Worm (Caenorhabditis elegans): ENCODE data around the gene srz-69.

DNA sequence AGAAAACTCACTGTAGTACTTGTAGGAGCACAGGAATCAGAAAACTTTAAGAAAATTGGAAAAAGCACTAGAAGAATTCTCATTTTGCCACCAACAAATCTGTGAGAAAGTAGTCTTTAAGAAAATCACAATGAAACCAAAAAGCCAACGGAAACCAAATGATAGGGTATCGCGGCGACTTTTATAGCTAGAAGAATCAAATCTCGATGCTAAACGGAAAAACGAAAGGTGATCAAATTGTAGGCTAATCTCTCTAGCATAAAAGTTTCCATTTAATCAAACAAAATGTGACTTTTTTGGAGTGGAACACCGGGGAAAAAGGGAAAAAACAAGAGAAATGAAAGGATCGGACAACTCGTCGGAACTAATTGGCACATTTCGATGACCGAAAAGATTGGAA, 19.3 kb upstream of the srz-69 start, which contains the start of gene C09G12.17:
- TF ChIP-seq F57A8.1 (GFP tag; optimal IDR thresholded peaks at IDR 0.05) (no peak), Y79H2A.3 (GFP tag; conservative IDR thresholded peaks at IDR 0.05) (no peak), ztf-6 (GFP tag; IDR thresholded peaks at IDR 0.05) (no peak), C06A6.2 (GFP tag; conservative IDR thresholded peaks at IDR 0.05) (no peak), Y56A3A.18 (GFP tag; IDR thresholded peaks at IDR 0.05) (no peak), bed-2 (GFP tag; IDR thresholded peaks at IDR 0.05) (no peak), let-526 (GFP tag; IDR thresholded peaks at IDR 0.05) (no peak), dpff-1 (tag; optimal IDR thresholded peaks at IDR 0.05) (no peak), fkh-3 (tag; optimal IDR thresholded peaks at IDR 0.05) (no peak), snpc-4 (GFP tag; optimal IDR thresholded peaks at IDR 0.05) (no peak), snpc-4 (tag; optimal IDR thresholded peaks at IDR 0.05) (no peak), lin-26 (GFP tag; IDR thresholded peaks at IDR 0.05) (no peak)

All from whole organism, young adult.